Worm (Caenorhabditis elegans) whole organism, dauer: ENCODE data around the gene mig-23.

Experiments
- unc-62 ChIP-seq: sonication (generic microtip); optimal IDR thresholded peaks from 2 replicates; lab custom pipeline; 2017; ENCODE audit warnings: missing biosample characterization, missing genetic modification reagents, missing genetic modification characterization

mig-23 gene

ce11 chrX:5958815-5959214 is 10.1 kb upstream of the mig-23 start, which contains the start of gene R07E4.1:
TSS of gene R07E4.1 (plus strand) at chrX:5959115.
- TF ChIP-seq unc-62 (GFP tag; lab: Kevin White, UChicago), result no peak

ce11 chrX:5956130-5956529 is 7.5 kb upstream of the mig-23 start:
- no peak for TF ChIP-seq unc-62 (GFP tag; lab: Kevin White, UChicago)

ce11 chrX:5953174-5953573 is 4.5 kb upstream of the mig-23 start, which contains the start of the genes R07E4.5 and R07E4.3:
TSS of gene R07E4.5 (minus strand) at chrX:5953174.
TSS of gene R07E4.3 (plus strand) at chrX:5953458.
- TF ChIP-seq unc-62 (GFP tag; lab: Kevin White, UChicago), result no peak

- no peak for TF ChIP-seq unc-62 (GFP tag; lab: Kevin White, UChicago)
Observed at ce11 chrX:5944488-5944887, 4.2 kb downstream of the mig-23 start, which contains the start of gene acs-17. TSS of gene acs-17 (minus strand) at chrX:5944510.

- TF ChIP-seq unc-62 (GFP tag; lab: Kevin White, UChicago), result no peak
Observed at ce11 chrX:5943908-5944307, 4.8 kb downstream of the mig-23 start.

ce11 chrX:5942171-5942570 is 6.5 kb downstream of the mig-23 start:
- no peak for TF ChIP-seq unc-62 (GFP tag; lab: Kevin White, UChicago)

- TF ChIP-seq unc-62 (GFP tag; lab: Kevin White, UChicago), result no peak
Observed at ce11 chrX:5941325-5941724, 7.3 kb downstream of the mig-23 start.

- no peak for TF ChIP-seq unc-62 (GFP tag; lab: Kevin White, UChicago)
Observed at ce11 chrX:5935473-5935872, 13.2 kb downstream of the mig-23 start, which contains the start of gene C46F4.3. TSS of gene C46F4.3 (plus strand) at chrX:5935773.

- no peak for TF ChIP-seq unc-62 (GFP tag; lab: Kevin White, UChicago)
Observed at ce11 chrX:5932923-5933322, 15.7 kb downstream of the mig-23 start.

- no peak for TF ChIP-seq unc-62 (GFP tag; lab: Kevin White, UChicago)
Observed at ce11 chrX:5930822-5931221, 17.8 kb downstream of the mig-23 start, which contains the start of gene egl-6. TSS of gene egl-6 (plus strand) at chrX:5931122.

- no peak for TF ChIP-seq unc-62 (GFP tag; lab: Kevin White, UChicago)
Observed at ce11 chrX:5923672-5924071, 25.0 kb downstream of the mig-23 start.

ce11 chrX:5919097-5919496 is 29.6 kb downstream of the mig-23 start, which contains the start of gene capa-1:
TSS of gene capa-1 (plus strand) at chrX:5919397.
- no peak for TF ChIP-seq unc-62 (GFP tag; lab: Kevin White, UChicago)

ce11 chrX:5917284-5917683 is 31.4 kb downstream of the mig-23 start, which contains the start of gene Y23B4A.1:
TSS of gene Y23B4A.1 (minus strand) at chrX:5917384.
- TF ChIP-seq unc-62 (GFP tag; lab: Kevin White, UChicago), result no peak

- no peak for TF ChIP-seq unc-62 (GFP tag; lab: Kevin White, UChicago)
Observed at ce11 chrX:5905764-5906163, 42.9 kb downstream of the mig-23 start.

- no peak for TF ChIP-seq unc-62 (GFP tag; lab: Kevin White, UChicago)
Observed at ce11 chrX:5904603-5905081, 44.0 kb downstream of the mig-23 start, which contains the start of gene nlp-49. TSS of gene nlp-49 (plus strand) at chrX:5904653.

- TF ChIP-seq unc-62 (GFP tag; lab: Kevin White, UChicago), result no peak
Observed at ce11 chrX:5903896-5904295, 44.8 kb downstream of the mig-23 start.

- no peak for TF ChIP-seq unc-62 (GFP tag; lab: Kevin White, UChicago)
Observed at ce11 chrX:5901499-5901898, 47.2 kb downstream of the mig-23 start.
